Fruit fly (Drosophila melanogaster) whole organism, embryonic: Measurements from ENCODE around the gene nAChRalpha5.

ENCODE experiments used
- Atf-2 ChIP-seq: fragments of 200-800 bp; sonication (Bioruptor generic); optimal IDR thresholded peaks from 2 replicates; lab custom pipeline; 2016; ENCODE audit warnings: missing biosample characterization, missing genetic modification characterization
- Atf6 ChIP-seq: fragments of 200-800 bp; sonication (Bioruptor generic); IDR thresholded peaks from 2 replicates; pipeline ENCODE4 v1.3.6; 2022; ENCODE audit warnings: missing biosample characterization, missing genetic modification characterization
- Bdp1 ChIP-seq: fragments of 200-800 bp; sonication (Bioruptor generic); optimal IDR thresholded peaks from 3 replicates; lab custom pipeline; 2016; ENCODE audit warnings: missing biosample characterization, missing genetic modification characterization
- CG11247 ChIP-seq: fragments of 200-800 bp; sonication (Bioruptor generic); IDR thresholded peaks from 2 replicates; pipeline ENCODE4 v1.3.6; 2022; ENCODE audit warnings: missing biosample characterization, missing genetic modification characterization
- CG12391 ChIP-seq: fragments of 200-800 bp; sonication (Bioruptor generic); optimal IDR thresholded peaks from 3 replicates; lab custom pipeline; 2018; ENCODE audit warnings: missing biosample characterization, mild to moderate bottlenecking, missing genetic modification characterization, moderate library complexity
- CG14667 ChIP-seq: fragments of 200-800 bp; sonication (Bioruptor generic); IDR thresholded peaks from 2 replicates; pipeline ENCODE4 v1.3.6; 2022; ENCODE audit warnings: missing biosample characterization, missing genetic modification characterization
- CG15073 ChIP-seq: fragments of 200-800 bp; sonication (Bioruptor generic); optimal IDR thresholded peaks from 2 replicates; lab custom pipeline; 2016; ENCODE audit warnings: missing biosample characterization, missing genetic modification characterization
- CG17361 ChIP-seq: fragments of 200-800 bp; sonication (Bioruptor generic); IDR thresholded peaks from 3 replicates; pipeline ENCODE4 v1.3.6; 2022; ENCODE audit warnings: missing biosample characterization, missing genetic modification characterization
- CG18262 ChIP-seq: fragments of 200-800 bp; optimal IDR thresholded peaks from 3 replicates; lab custom pipeline; 2019; ENCODE audit warnings: missing biosample characterization, mild to moderate bottlenecking, missing genetic modification characterization, moderate library complexity
- CG4617 ChIP-seq: fragments of 200-800 bp; sonication (Bioruptor generic); optimal IDR thresholded peaks from 3 replicates; lab custom pipeline; 2016; ENCODE audit warnings: missing biosample characterization, missing genetic modification characterization, borderline replicate concordance
- CG6683 ChIP-seq: fragments of 200-800 bp; sonication (Bioruptor generic); optimal IDR thresholded peaks from 2 replicates; lab custom pipeline; 2017; ENCODE audit warnings: missing biosample characterization, mild to moderate bottlenecking, missing genetic modification characterization, missing genetic modification reagents
- CG6854 ChIP-seq: fragments of 200-800 bp; sonication (Bioruptor generic); optimal IDR thresholded peaks from 3 replicates; lab custom pipeline; 2017; ENCODE audit warnings: missing biosample characterization, mild to moderate bottlenecking, missing genetic modification characterization
- CG8388 ChIP-seq: fragments of 200-800 bp; sonication (Bioruptor generic); optimal IDR thresholded peaks from 2 replicates; lab custom pipeline; 2019; ENCODE audit warnings: missing biosample characterization, mild to moderate bottlenecking, missing genetic modification characterization, moderate library complexity
- CG9215 ChIP-seq: fragments of 200-800 bp; sonication (Bioruptor generic); IDR thresholded peaks from 2 replicates; pipeline ENCODE4 v1.3.6; 2022; ENCODE audit warnings: missing biosample characterization, missing genetic modification characterization
- CG9609 ChIP-seq: fragments of 200-800 bp; sonication (Bioruptor generic); optimal IDR thresholded peaks from 3 replicates; lab custom pipeline; 2016; ENCODE audit warnings: missing biosample characterization, missing genetic modification characterization
- CG9797 ChIP-seq: fragments of 200-800 bp; sonication (Bioruptor generic); optimal IDR thresholded peaks from 3 replicates; lab custom pipeline; 2018; ENCODE audit warnings: missing biosample characterization, mild to moderate bottlenecking, missing genetic modification characterization
- Doc3 ChIP-seq: fragments of 200-800 bp; sonication (Bioruptor generic); IDR thresholded peaks from 3 replicates; pipeline ENCODE4 v1.3.6; 2022; ENCODE audit warnings: missing biosample characterization, missing genetic modification characterization; ENCODE audit not compliant: partially characterized antibody
- Dp ChIP-seq: fragments of 200-800 bp; sonication (Bioruptor generic); optimal IDR thresholded peaks from 2 replicates; lab custom pipeline; 2018; ENCODE audit warnings: missing biosample characterization, mild to moderate bottlenecking, missing genetic modification characterization, moderate library complexity
- Elba2 ChIP-seq: fragments of 200-800 bp; sonication (Bioruptor generic); optimal IDR thresholded peaks from 3 replicates; lab custom pipeline; 2016; ENCODE audit warnings: missing biosample characterization, missing genetic modification characterization
- Fer3 ChIP-seq: fragments of 200-800 bp; sonication (Bioruptor generic); optimal IDR thresholded peaks from 2 replicates; lab custom pipeline; 2018; ENCODE audit warnings: missing biosample characterization, mild to moderate bottlenecking, missing genetic modification characterization, moderate library complexity
- Gsc ChIP-seq: fragments of 200-800 bp; sonication (Bioruptor generic); IDR thresholded peaks from 2 replicates; pipeline ENCODE4 v1.3.6; 2022; ENCODE audit warnings: missing biosample characterization, missing genetic modification characterization
- Hand ChIP-seq: fragments of 200-800 bp; sonication (Bioruptor generic); optimal IDR thresholded peaks from 2 replicates; lab custom pipeline; 2017; ENCODE audit warnings: mild to moderate bottlenecking, missing biosample characterization, missing genetic modification reagents, missing genetic modification characterization
- Hmx ChIP-seq: fragments of 200-800 bp; sonication (Bioruptor generic); optimal IDR thresholded peaks from 2 replicates; lab custom pipeline; 2016; ENCODE audit warnings: missing biosample characterization, missing genetic modification characterization
- Lhr ChIP-seq: fragments of 200-800 bp; sonication (Bioruptor generic); optimal IDR thresholded peaks from 3 replicates; lab custom pipeline; 2017; ENCODE audit warnings: mild to moderate bottlenecking, missing biosample characterization, missing genetic modification reagents, missing genetic modification characterization
- NC2α ChIP-seq: fragments of 200-800 bp; sonication (Bioruptor generic); optimal IDR thresholded peaks from 2 replicates; lab custom pipeline; 2016; ENCODE audit warnings: missing biosample characterization, missing genetic modification characterization
- Scr ChIP-seq: fragments of 200-800 bp; sonication (Bioruptor generic); IDR thresholded peaks from 2 replicates; pipeline ENCODE4 v1.3.6; 2022; ENCODE audit warnings: missing biosample characterization, missing genetic modification characterization; ENCODE audit not compliant: partially characterized antibody
- Stat92E ChIP-seq, 3 experiments: fragments of >200 bp in 2 of 3; fragments of 200-800 bp in 1 of 3; sonication (Bioruptor generic) in 1 of 3; optimal IDR thresholded peaks; 2 replicates each; lab custom pipeline; 2017 to 2019; ENCODE audit warnings: missing biosample characterization in 3 of 3, missing genetic modification characterization in 3 of 3, mild to moderate bottlenecking in 1 of 3, moderate library complexity in 1 of 3
- Taf1 ChIP-seq: fragments of 200-800 bp; sonication (Bioruptor generic); IDR thresholded peaks from 2 replicates; pipeline ENCODE4 v1.3.6; 2022; ENCODE audit warnings: missing biosample characterization, missing genetic modification characterization
- cas ChIP-seq: fragments of 200-800 bp; sonication (Bioruptor generic); IDR thresholded peaks from 2 replicates; pipeline ENCODE4 v1.3.6; 2022; ENCODE audit warnings: missing biosample characterization, missing genetic modification characterization
- ci ChIP-seq: fragments of 200-800 bp; sonication (Bioruptor generic); IDR thresholded peaks from 3 replicates; pipeline ENCODE4 v1.3.6; 2022; ENCODE audit warnings: missing biosample characterization, missing genetic modification characterization
- dysf ChIP-seq: fragments of 200-800 bp; sonication (Bioruptor generic); IDR thresholded peaks from 3 replicates; pipeline ENCODE4 v1.3.6; 2022; ENCODE audit warnings: missing biosample characterization, missing genetic modification characterization
- ems ChIP-seq: fragments of 200-800 bp; sonication (Bioruptor generic); optimal IDR thresholded peaks from 3 replicates; lab custom pipeline; 2016; ENCODE audit warnings: missing biosample characterization, missing genetic modification characterization
- gt ChIP-seq: fragments of 200-800 bp; sonication (Bioruptor generic); IDR thresholded peaks from 2 replicates; pipeline ENCODE4 v1.3.6; 2022; ENCODE audit warnings: missing biosample characterization, missing genetic modification characterization
- ham ChIP-seq: fragments of 200-800 bp; sonication (Bioruptor generic); IDR thresholded peaks from 2 replicates; pipeline ENCODE4 v1.3.6; 2022; ENCODE audit warnings: missing biosample characterization, missing genetic modification characterization
- ind ChIP-seq: fragments of 200-800 bp; sonication (Bioruptor generic); optimal IDR thresholded peaks from 3 replicates; lab custom pipeline; 2016; ENCODE audit warnings: missing biosample characterization, missing genetic modification characterization
- mirr ChIP-seq: fragments of 200-800 bp; sonication (Bioruptor generic); optimal IDR thresholded peaks from 3 replicates; lab custom pipeline; 2018; ENCODE audit warnings: missing biosample characterization, mild to moderate bottlenecking, missing genetic modification characterization
- odd ChIP-seq: fragments of 200-800 bp; sonication (Bioruptor generic); optimal IDR thresholded peaks from 2 replicates; lab custom pipeline; 2017; ENCODE audit warnings: missing biosample characterization, mild to moderate bottlenecking, missing genetic modification characterization
- pnt ChIP-seq: fragments of 200-800 bp; sonication (Bioruptor generic); optimal IDR thresholded peaks from 3 replicates; lab custom pipeline; 2016; ENCODE audit warnings: missing biosample characterization, missing genetic modification characterization
- prd ChIP-seq, 3 experiments: fragments of >200 bp in 2 of 3; fragments of 200-800 bp in 1 of 3; sonication (Bioruptor generic) in 1 of 3; optimal IDR thresholded peaks in 2 of 3; IDR thresholded peaks in 1 of 3; 2 replicates in 2 of 3; 3 replicates in 1 of 3; pipeline versions ENCODE4 v1.3.6 to Lab custom; 2017 to 2022; ENCODE audit warnings: missing biosample characterization in 1 of 3, missing genetic modification characterization in 1 of 3
- psq ChIP-seq: fragments of 200-800 bp; sonication (Bioruptor generic); optimal IDR thresholded peaks from 2 replicates; lab custom pipeline; 2017; ENCODE audit warnings: missing biosample characterization, missing genetic modification characterization
- repo ChIP-seq: fragments of 200-800 bp; sonication (Bioruptor generic); optimal IDR thresholded peaks from 2 replicates; lab custom pipeline; 2016; ENCODE audit warnings: missing biosample characterization, missing genetic modification characterization
- scrt ChIP-seq: fragments of 200-800 bp; sonication (Bioruptor generic); optimal IDR thresholded peaks from 2 replicates; lab custom pipeline; 2018; ENCODE audit warnings: missing biosample characterization, mild to moderate bottlenecking, missing genetic modification characterization, moderate library complexity
- sd ChIP-seq: fragments of 200-800 bp; sonication (Bioruptor generic); optimal IDR thresholded peaks from 3 replicates; lab custom pipeline; 2018; ENCODE audit warnings: missing biosample characterization, mild to moderate bottlenecking, missing genetic modification characterization, moderate library complexity
- so ChIP-seq: fragments of 200-800 bp; sonication (Bioruptor generic); IDR thresholded peaks from 3 replicates; pipeline ENCODE4 v1.3.6; 2022; ENCODE audit warnings: missing biosample characterization, missing genetic modification characterization
- stc ChIP-seq: fragments of 200-800 bp; sonication (Bioruptor generic); IDR thresholded peaks from 2 replicates; pipeline ENCODE4 v1.3.6; 2022; ENCODE audit warnings: missing biosample characterization, missing genetic modification characterization
- stwl ChIP-seq: fragments of 200-800 bp; sonication (Bioruptor generic); optimal IDR thresholded peaks from 3 replicates; lab custom pipeline; 2018; ENCODE audit warnings: missing biosample characterization, mild to moderate bottlenecking, missing genetic modification characterization, moderate library complexity
- tin ChIP-seq: fragments of 200-800 bp; sonication (Bioruptor generic); optimal IDR thresholded peaks from 3 replicates; lab custom pipeline; 2016; ENCODE audit warnings: missing biosample characterization, missing genetic modification characterization
- toy ChIP-seq: fragments of 200-800 bp; sonication (Bioruptor generic); IDR thresholded peaks from 2 replicates; pipeline ENCODE4 v1.3.6; 2022; ENCODE audit warnings: missing biosample characterization, missing genetic modification characterization
- zf30C ChIP-seq: fragments of 200-800 bp; sonication (Bioruptor generic); optimal IDR thresholded peaks from 3 replicates; lab custom pipeline; 2018; ENCODE audit warnings: missing biosample characterization, mild to moderate bottlenecking, missing genetic modification characterization
- zfh2 ChIP-seq: fragments of 200-800 bp; sonication (Bioruptor generic); optimal IDR thresholded peaks from 2 replicates; lab custom pipeline; 2016; ENCODE audit warnings: missing biosample characterization, missing genetic modification characterization

Gene nAChRalpha5

DNA sequence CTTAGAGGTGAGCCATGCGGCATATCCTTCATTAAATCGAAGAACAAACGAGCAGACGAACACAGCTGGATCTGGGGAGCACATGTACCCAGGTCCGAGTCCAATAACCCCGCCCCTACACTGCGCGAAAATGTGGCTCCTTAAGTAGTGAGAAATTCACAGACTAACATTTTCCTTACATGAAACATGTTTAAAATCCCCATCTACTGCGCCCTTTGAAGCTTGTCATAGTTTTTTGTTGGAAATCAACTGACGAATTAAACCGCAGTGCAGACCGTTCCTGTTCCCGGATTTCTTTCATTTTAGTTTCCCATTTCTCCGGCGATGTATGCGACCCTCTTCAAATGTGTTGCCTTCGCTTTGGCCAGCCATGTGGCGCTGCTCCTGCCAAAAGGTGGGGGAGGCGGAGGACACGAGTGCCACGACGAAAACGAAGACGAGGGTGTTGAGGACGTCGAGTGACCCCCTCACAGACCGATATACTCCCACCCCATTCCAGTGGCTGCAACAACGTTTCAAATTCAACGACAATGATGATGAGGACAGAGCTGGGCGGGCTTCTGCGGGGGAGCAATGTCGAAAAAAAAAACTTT is 82.9 kb downstream of the nAChRalpha5 start (continued):
- no peak for TF ChIP-seq Dp (GFP tag; lab: Kevin White, UChicago)
- TF ChIP-seq CG6854 (GFP tag; lab: Kevin White, UChicago) = peak; percentile 62
- TF ChIP-seq sd (tag; lab: Kevin White, UChicago) = no peak
- TF ChIP-seq stc (GFP tag; lab: Robert Waterston, UW) = peak; percentile 38; the same call in 1 of the 2 replicates
- TF ChIP-seq Scr = no peak
- TF ChIP-seq dysf (GFP tag; lab: Robert Waterston, UW) = peak; percentile 75
- TF ChIP-seq scrt = peak; percentile 65
- TF ChIP-seq Stat92E (GFP tag; optimal IDR thresholded peaks at IDR 0.05; lab: Kevin White, UChicago) = no peak
- no peak for TF ChIP-seq mirr (GFP tag; lab: Kevin White, UChicago)
- TF ChIP-seq toy (GFP tag; lab: Robert Waterston, UW) = no peak
- TF ChIP-seq Gsc (GFP tag; lab: Robert Waterston, UW) = 0 out of 2 replicates have a peak, but pooled peaks have one; percentile 34
- TF ChIP-seq Elba2 (GFP tag; lab: Kevin White, UChicago) = no peak
- no peak for TF ChIP-seq Doc3
- TF ChIP-seq NC2α = no peak
- TF ChIP-seq CG12391 (tag; lab: Kevin White, UChicago) = peak; percentile 44
- peak; percentile 49; the same call in 1 of the 2 replicates for TF ChIP-seq Taf1 (GFP tag; lab: Robert Waterston, UW)
- TF ChIP-seq pnt (GFP tag; lab: Kevin White, UChicago) = peak; percentile 52
- TF ChIP-seq ci (GFP tag; lab: Robert Waterston, UW) = peak; percentile 87
- TF ChIP-seq CG9215 (GFP tag; lab: Robert Waterston, UW) = peak; percentile 40
- peak; percentile 54 for TF ChIP-seq CG8388 (GFP tag; lab: Kevin White, UChicago)
- TF ChIP-seq gt = no peak
- peak; percentile 52; the same call in 1 of the 2 replicates for TF ChIP-seq CG14667
- peak; percentile 54 for TF ChIP-seq CG6683 (GFP tag; lab: Kevin White, UChicago)
- no peak for TF ChIP-seq CG4617 (GFP tag; lab: Kevin White, UChicago)
- peak; percentile 58; the same call in 2 of the 3 replicates for TF ChIP-seq CG17361 (GFP tag; lab: Robert Waterston, UW)
- TF ChIP-seq tin = peak; percentile 53
- peak; percentile 13 for TF ChIP-seq zfh2 (GFP tag; lab: Kevin White, UChicago)
- peak; percentile 24 for TF ChIP-seq zf30C
- TF ChIP-seq Fer3 (tag; lab: Kevin White, UChicago) = peak; percentile 64
- TF ChIP-seq CG11247 (GFP tag; lab: Robert Waterston, UW) = peak; percentile 65
- peak; percentile 74 for TF ChIP-seq Hand (GFP tag; lab: Kevin White, UChicago)
- peak; percentile 49; the same call in 1 of the 2 replicates for TF ChIP-seq Atf6 (GFP tag; lab: Robert Waterston, UW)
- no peak for TF ChIP-seq Atf-2 (GFP tag; lab: Kevin White, UChicago)
- no peak for TF ChIP-seq CG9609 (GFP tag; lab: Kevin White, UChicago)
- no peak for TF ChIP-seq CG15073 (GFP tag; lab: Kevin White, UChicago)
- TF ChIP-seq repo (GFP tag; lab: Kevin White, UChicago) = peak; percentile 28
- TF ChIP-seq Bdp1 (GFP tag; lab: Kevin White, UChicago) = no peak
- no peak for TF ChIP-seq CG9797
- TF ChIP-seq Hmx = no peak
- no peak for TF ChIP-seq prd (optimal IDR thresholded peaks at IDR 0.05; lab: Kevin White, UChicago)
- TF ChIP-seq prd (GFP tag; IDR thresholded peaks at IDR 0.05; lab: Robert Waterston, UW) = peak; percentile 77
- TF ChIP-seq ham (GFP tag; lab: Robert Waterston, UW) = 0 out of 2 replicates have a peak, but pooled peaks have one; percentile 25
- TF ChIP-seq Lhr = no peak
- peak; percentile 76 for TF ChIP-seq ind
- TF ChIP-seq so (GFP tag; lab: Robert Waterston, UW) = peak; percentile 77; the same call in 1 of the 3 replicates
- TF ChIP-seq ems = peak; percentile 51
- no peak for TF ChIP-seq stwl (tag; lab: Kevin White, UChicago)
- no peak for TF ChIP-seq odd (GFP tag; lab: Kevin White, UChicago)
- no peak for TF ChIP-seq cas (GFP tag; lab: Robert Waterston, UW)
- no peak for TF ChIP-seq psq (GFP tag; lab: Kevin White, UChicago)
- peak; percentile 65 for TF ChIP-seq CG18262 (tag; lab: Kevin White, UChicago)
